Worm (Caenorhabditis elegans): ENCODE results near the gene hsp-90.

DNA sequence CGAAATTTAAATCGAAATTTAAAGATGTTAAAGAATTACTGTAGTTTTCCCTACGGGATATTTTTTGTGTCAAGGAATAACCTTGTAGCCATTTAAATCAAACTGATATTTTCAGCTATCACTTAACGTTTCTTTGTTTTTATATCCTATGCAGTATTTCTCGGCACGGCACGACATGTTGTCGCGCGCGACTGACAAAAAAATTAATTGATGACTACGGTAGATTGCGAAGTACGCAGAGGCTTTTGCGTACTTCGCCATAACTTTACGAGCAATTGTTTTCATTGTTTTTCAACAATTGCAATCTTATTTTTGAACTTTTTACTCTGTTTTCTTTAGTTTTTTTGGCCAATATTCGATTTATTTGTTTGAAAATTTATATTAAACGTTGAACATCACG is 13.3 kb downstream of the hsp-90 start:
- no peak for TF ChIP-seq fkh-10 (GFP tag; optimal IDR thresholded peaks at IDR 0.05)
- no peak for TF ChIP-seq elt-3 (tag; optimal IDR thresholded peaks at IDR 0.05)
- no peak for TF ChIP-seq lin-15B (tag; optimal IDR thresholded peaks at IDR 0.05)
- no peak for TF ChIP-seq pag-3 (tag; optimal IDR thresholded peaks at IDR 0.05; ENCODE audit: borderline replicate concordance, insufficient read depth)
- TF ChIP-seq egl-27 (tag; optimal IDR thresholded peaks at IDR 0.05): no peak
- no peak for TF ChIP-seq nhr-12 (tag; optimal IDR thresholded peaks at IDR 0.05)
- TF ChIP-seq aha-1 (tag; optimal IDR thresholded peaks at IDR 0.05): no peak
- no peak for TF ChIP-seq ama-1 (optimal IDR thresholded peaks at IDR 0.05)
- TF ChIP-seq unc-62 (GFP tag; optimal IDR thresholded peaks at IDR 0.05): no peak
- no peak for TF ChIP-seq mef-2 (tag; optimal IDR thresholded peaks at IDR 0.05)
- no peak for TF ChIP-seq nhr-11 (tag; optimal IDR thresholded peaks at IDR 0.05)
- no peak for TF ChIP-seq nhr-237 (tag; optimal IDR thresholded peaks at IDR 0.05)
